Worm (Caenorhabditis elegans) whole organism, L2 larva: Measurements from ENCODE around the gene Y39B6A.27.

ENCODE experiments used
- F13H6.1 ChIP-seq: sonication (generic microtip); optimal IDR thresholded peaks from 2 replicates; lab custom pipeline; 2016; ENCODE audit warnings: missing genetic modification characterization, missing compliant biosample characterization
- R02D3.7 ChIP-seq: fragments of 150-350 bp; optimal IDR thresholded peaks from 2 replicates; lab custom pipeline; 2014; ENCODE audit warnings: missing biosample characterization, missing genetic modification characterization
- ZK546.5 ChIP-seq: sonication (generic microtip); optimal IDR thresholded peaks from 2 replicates; lab custom pipeline; 2017; ENCODE audit warnings: missing biosample characterization, missing genetic modification characterization
- aly-2 ChIP-seq: fragments of 150-350 bp; optimal IDR thresholded peaks from 2 replicates; lab custom pipeline; 2014; ENCODE audit warnings: missing biosample characterization, missing genetic modification characterization
- elt-3 ChIP-seq: sonication (generic microtip); optimal IDR thresholded peaks from 2 replicates; lab custom pipeline; 2017; ENCODE audit warnings: missing biosample characterization, missing genetic modification characterization
- lin-11 ChIP-seq: fragments of 150-350 bp; sonication (generic microtip); optimal IDR thresholded peaks from 2 replicates; lab custom pipeline; 2014; ENCODE audit warnings: missing biosample characterization, missing genetic modification characterization, inconsistent platforms, mixed read lengths
- lin-39 ChIP-seq: fragments of 150-350 bp; optimal IDR thresholded peaks from 2 replicates; lab custom pipeline; 2014; ENCODE audit warnings: missing biosample characterization, missing genetic modification reagents, missing genetic modification characterization
- lsy-2 ChIP-seq, 2 experiments: fragments of 150-350 bp in 1 of 2; sonication (generic microtip) in 1 of 2; optimal IDR thresholded peaks; 2 replicates each; lab custom pipeline; 2014 to 2017; ENCODE audit warnings: missing biosample characterization in 2 of 2, missing genetic modification characterization in 2 of 2
- nhr-10 ChIP-seq: sonication (generic microtip); optimal IDR thresholded peaks from 2 replicates; lab custom pipeline; 2017; ENCODE audit warnings: missing biosample characterization, missing genetic modification characterization
- nhr-21 ChIP-seq: fragments of 150-350 bp; optimal IDR thresholded peaks from 2 replicates; lab custom pipeline; 2014; ENCODE audit warnings: missing biosample characterization, missing genetic modification characterization
- nhr-237 ChIP-seq: fragments of 150-350 bp; optimal IDR thresholded peaks from 2 replicates; lab custom pipeline; 2014; ENCODE audit warnings: missing biosample characterization, missing genetic modification characterization
- unc-39 ChIP-seq: fragments of 150-350 bp; optimal IDR thresholded peaks from 2 replicates; lab custom pipeline; 2014; ENCODE audit warnings: missing biosample characterization, missing genetic modification characterization
- zag-1 ChIP-seq: fragments of 150-350 bp; optimal IDR thresholded peaks from 2 replicates; lab custom pipeline; 2014; ENCODE audit warnings: missing biosample characterization, missing genetic modification characterization

ce11 chrV:19076835-19077234, 45.3 kb downstream of the Y39B6A.27 start:
- no peak for TF ChIP-seq zag-1 (tag; lab: Kevin White, UChicago)
- TF ChIP-seq nhr-237 (tag; lab: Kevin White, UChicago), result no peak
- no peak for TF ChIP-seq R02D3.7
- no peak for TF ChIP-seq nhr-21 (tag; lab: Kevin White, UChicago)
- no peak for TF ChIP-seq lsy-2 (tag; optimal IDR thresholded peaks at IDR 0.05; lab: Kevin White, UChicago)
- no peak for TF ChIP-seq ZK546.5 (tag; lab: Kevin White, UChicago)
- TF ChIP-seq aly-2 (tag; lab: Kevin White, UChicago), result no peak
- no peak for TF ChIP-seq elt-3 (tag; lab: Kevin White, UChicago)
- no peak for TF ChIP-seq nhr-10 (tag; lab: Kevin White, UChicago)
- TF ChIP-seq lin-39, result no peak
- no peak for TF ChIP-seq F13H6.1 (tag; lab: Kevin White, UChicago)
- TF ChIP-seq unc-39 (tag; lab: Kevin White, UChicago), result no peak
- TF ChIP-seq lin-11 (tag; lab: Kevin White, UChicago), result no peak
